Worm (Caenorhabditis elegans) whole organism, young adult: ENCODE results near the gene sup-35.

Experiments
- C17E4.6 ChIP-seq: fragments of 200-800 bp; sonication (Bioruptor generic); IDR thresholded peaks from 2 replicates; pipeline ENCODE4 v1.3.6; 2022; ENCODE audit warnings: missing genetic modification reagents, missing genetic modification characterization, missing compliant biosample characterization
- D2030.7 ChIP-seq: fragments of 200-800 bp; sonication (Bioruptor generic); IDR thresholded peaks from 2 replicates; pipeline ENCODE4 v1.3.6; 2022; ENCODE audit warnings: missing genetic modification reagents, missing genetic modification characterization, missing compliant biosample characterization
- F33H1.4 ChIP-seq: fragments of 200-800 bp; sonication (Bioruptor generic); IDR thresholded peaks from 2 replicates; pipeline ENCODE4 v1.3.6; 2022; ENCODE audit warnings: missing genetic modification reagents, missing genetic modification characterization, missing compliant biosample characterization
- F39B2.1 ChIP-seq: fragments of 200-800 bp; sonication (Bioruptor generic); IDR thresholded peaks from 2 replicates; pipeline ENCODE4 v1.3.6; 2022; ENCODE audit warnings: missing genetic modification reagents, missing genetic modification characterization, missing compliant biosample characterization
- Y53F4B.3 ChIP-seq: fragments of 200-800 bp; sonication (Bioruptor generic); IDR thresholded peaks from 2 replicates; pipeline ENCODE4 v1.3.6; 2022; ENCODE audit warnings: missing genetic modification reagents, missing genetic modification characterization, missing compliant biosample characterization
- Y53G8AR.9 ChIP-seq: fragments of 200-800 bp; sonication (Bioruptor generic); conservative IDR thresholded peaks from 2 replicates; pipeline ENCODE4 v1.3.6; 2022; ENCODE audit warnings: missing genetic modification reagents, missing genetic modification characterization, missing compliant biosample characterization
- Y56A3A.18 ChIP-seq: fragments of 200-800 bp; sonication (Bioruptor generic); IDR thresholded peaks from 2 replicates; pipeline ENCODE4 v1.3.6; 2022; ENCODE audit warnings: missing genetic modification reagents, missing genetic modification characterization, missing compliant biosample characterization
- Y67H2A.10 ChIP-seq: fragments of 200-800 bp; sonication (Bioruptor generic); conservative IDR thresholded peaks from 2 replicates; pipeline ENCODE4 v1.3.6; 2022; ENCODE audit warnings: missing genetic modification reagents, missing genetic modification characterization, missing compliant biosample characterization
- Y95B8A.8 ChIP-seq: fragments of 200-800 bp; sonication (Bioruptor generic); IDR thresholded peaks from 2 replicates; pipeline ENCODE4 v1.3.6; 2022; ENCODE audit warnings: missing genetic modification reagents, missing genetic modification characterization, missing compliant biosample characterization
- ama-1 ChIP-seq, 3 experiments: fragments of 150-350 bp in 1 of 3; sonication (generic microtip) in 2 of 3; optimal IDR thresholded peaks; 2 replicates each; lab custom pipeline; 2014 to 2018; ENCODE audit warnings: missing biosample characterization in 2 of 3, missing genetic modification characterization in 2 of 3, missing genetic modification reagents in 2 of 3
- attf-3 ChIP-seq: fragments of 200-800 bp; sonication (Bioruptor generic); conservative IDR thresholded peaks from 2 replicates; pipeline ENCODE4 v1.3.6; 2022; ENCODE audit warnings: missing genetic modification reagents, missing genetic modification characterization, missing compliant biosample characterization
- attf-6 ChIP-seq: fragments of 200-800 bp; sonication (Bioruptor generic); IDR thresholded peaks from 2 replicates; pipeline ENCODE4 v1.3.6; 2022; ENCODE audit warnings: missing genetic modification reagents, missing genetic modification characterization, missing compliant biosample characterization
- ceh-100 ChIP-seq: fragments of 200-800 bp; sonication (Bioruptor generic); IDR thresholded peaks from 2 replicates; pipeline ENCODE4 v1.3.6; 2022; ENCODE audit warnings: missing genetic modification reagents, missing genetic modification characterization, missing compliant biosample characterization
- ceh-58 ChIP-seq: fragments of 200-800 bp; sonication (Bioruptor generic); IDR thresholded peaks from 2 replicates; pipeline ENCODE4 v1.3.6; 2022; ENCODE audit warnings: missing genetic modification characterization, missing compliant biosample characterization
- ceh-91 ChIP-seq: fragments of 200-800 bp; sonication (Bioruptor generic); IDR thresholded peaks from 2 replicates; pipeline ENCODE4 v1.3.6; 2022; ENCODE audit warnings: missing genetic modification reagents, missing genetic modification characterization, missing compliant biosample characterization
- dox-1 ChIP-seq: fragments of 200-800 bp; sonication (Bioruptor generic); IDR thresholded peaks from 2 replicates; pipeline ENCODE4 v1.3.6; 2022; ENCODE audit warnings: missing genetic modification reagents, missing genetic modification characterization, missing compliant biosample characterization
- efl-1 ChIP-seq: fragments of 150-350 bp; optimal IDR thresholded peaks from 2 replicates; lab custom pipeline; 2014; ENCODE audit warnings: missing biosample characterization, missing genetic modification reagents, missing genetic modification characterization
- egl-44 ChIP-seq: fragments of 200-800 bp; sonication (Bioruptor generic); IDR thresholded peaks from 2 replicates; pipeline ENCODE4 v1.3.6; 2022; ENCODE audit warnings: missing genetic modification reagents, missing genetic modification characterization, missing compliant biosample characterization
- ekl-4 ChIP-seq: fragments of 200-800 bp; sonication (Bioruptor generic); IDR thresholded peaks from 2 replicates; pipeline ENCODE4 v1.3.6; 2022; ENCODE audit warnings: missing genetic modification reagents, missing genetic modification characterization, missing compliant biosample characterization
- hmg-1.2 ChIP-seq: fragments of 200-800 bp; sonication (Bioruptor generic); IDR thresholded peaks from 2 replicates; pipeline ENCODE4 v1.3.6; 2022; ENCODE audit warnings: missing genetic modification reagents, missing genetic modification characterization, missing compliant biosample characterization
- hmg-20 ChIP-seq: fragments of 200-800 bp; sonication (Bioruptor generic); IDR thresholded peaks from 2 replicates; pipeline ENCODE4 v1.3.6; 2022; ENCODE audit warnings: missing genetic modification reagents, missing genetic modification characterization, missing compliant biosample characterization
- hsf-1 ChIP-seq: fragments of 200-800 bp; sonication (Bioruptor generic); IDR thresholded peaks from 2 replicates; pipeline ENCODE4 v1.3.6; 2022; ENCODE audit warnings: missing genetic modification reagents, missing genetic modification characterization, missing compliant biosample characterization
- lin-26 ChIP-seq: fragments of 200-800 bp; sonication (Bioruptor generic); IDR thresholded peaks from 2 replicates; pipeline ENCODE4 v1.3.6; 2022; ENCODE audit warnings: missing genetic modification reagents, missing genetic modification characterization, missing compliant biosample characterization
- lin-54 ChIP-seq: fragments of 200-800 bp; sonication (Bioruptor generic); optimal IDR thresholded peaks from 2 replicates; lab custom pipeline; 2018; ENCODE audit warnings: mild to moderate bottlenecking, missing genetic modification characterization, missing compliant biosample characterization
- lsl-1 ChIP-seq: fragments of 200-800 bp; sonication (Bioruptor generic); optimal IDR thresholded peaks from 2 replicates; lab custom pipeline; 2018; ENCODE audit warnings: mild to moderate bottlenecking, missing genetic modification characterization, moderate library complexity, missing compliant biosample characterization
- madf-3 ChIP-seq: fragments of 200-800 bp; sonication (Bioruptor generic); IDR thresholded peaks from 2 replicates; pipeline ENCODE4 v1.3.6; 2022; ENCODE audit warnings: missing genetic modification reagents, missing genetic modification characterization, missing compliant biosample characterization
- madf-6 ChIP-seq: fragments of 200-800 bp; sonication (Bioruptor generic); IDR thresholded peaks from 2 replicates; pipeline ENCODE4 v1.3.6; 2022; ENCODE audit warnings: missing genetic modification reagents, missing genetic modification characterization, missing compliant biosample characterization
- madf-8 ChIP-seq: fragments of 200-800 bp; sonication (Bioruptor generic); conservative IDR thresholded peaks from 2 replicates; pipeline ENCODE4 v1.3.6; 2022; ENCODE audit warnings: missing genetic modification reagents, missing genetic modification characterization, missing compliant biosample characterization
- mcd-1 ChIP-seq: fragments of 200-800 bp; sonication (Bioruptor generic); IDR thresholded peaks from 2 replicates; pipeline ENCODE4 v1.3.6; 2022; ENCODE audit warnings: missing genetic modification reagents, missing genetic modification characterization, missing compliant biosample characterization
- mxl-1 ChIP-seq: sonication (generic microtip); optimal IDR thresholded peaks from 2 replicates; lab custom pipeline; 2016; ENCODE audit warnings: missing genetic modification characterization, missing compliant biosample characterization
- nfyb-1 ChIP-seq: fragments of 200-800 bp; sonication (Bioruptor generic); IDR thresholded peaks from 2 replicates; pipeline ENCODE4 v1.3.6; 2022; ENCODE audit warnings: missing genetic modification reagents, missing genetic modification characterization, missing compliant biosample characterization
- pbrm-1 ChIP-seq: fragments of 200-800 bp; sonication (Bioruptor generic); IDR thresholded peaks from 2 replicates; pipeline ENCODE4 v1.3.6; 2022; ENCODE audit warnings: missing genetic modification reagents, missing genetic modification characterization, missing compliant biosample characterization
- rcor-1 ChIP-seq: fragments of 200-800 bp; sonication (Bioruptor generic); IDR thresholded peaks from 2 replicates; pipeline ENCODE4 v1.3.6; 2022; ENCODE audit warnings: missing genetic modification reagents, missing genetic modification characterization, missing compliant biosample characterization
- snpc-1.1 ChIP-seq: sonication (generic microtip); optimal IDR thresholded peaks from 2 replicates; lab custom pipeline; 2017; ENCODE audit warnings: missing genetic modification characterization, mild to moderate bottlenecking, missing compliant biosample characterization, antibody characterized with exemption, moderate library complexity, missing genotype, missing genetic modification reagents; ENCODE audit not compliant: insufficient read depth
- snpc-3.4 ChIP-seq: sonication (generic microtip); optimal IDR thresholded peaks from 2 replicates; lab custom pipeline; 2017; ENCODE audit warnings: missing genetic modification characterization, mild to moderate bottlenecking, missing compliant biosample characterization, antibody characterized with exemption, moderate library complexity, missing genotype, missing genetic modification reagents
- snpc-4 ChIP-seq, 5 experiments: fragments of 150-350 bp in 1 of 5; sonication (generic microtip) in 4 of 5; optimal IDR thresholded peaks; 2 replicates each; lab custom pipeline; 2014 to 2018; ENCODE audit warnings: missing genetic modification characterization in 5 of 5, missing biosample characterization in 3 of 5, antibody characterized with exemption in 2 of 5, mild to moderate bottlenecking in 2 of 5, missing compliant biosample characterization in 2 of 5, missing genotype in 2 of 5, moderate library complexity in 2 of 5, missing genetic modification reagents in 1 of 5
- sptf-2 ChIP-seq: fragments of 200-800 bp; sonication (Bioruptor generic); optimal IDR thresholded peaks from 2 replicates; lab custom pipeline; 2018; ENCODE audit warnings: mild to moderate bottlenecking, missing genetic modification characterization, missing compliant biosample characterization
- tbp1 ChIP-seq: fragments of 200-800 bp; sonication (Bioruptor generic); optimal IDR thresholded peaks from 2 replicates; lab custom pipeline; 2018; ENCODE audit warnings: mild to moderate bottlenecking, missing genetic modification characterization, missing compliant biosample characterization
- xnd-1 ChIP-seq: sonication (generic microtip); optimal IDR thresholded peaks from 2 replicates; lab custom pipeline; 2016; ENCODE audit warnings: missing genotype, missing genetic modification reagents, missing genetic modification characterization, missing compliant biosample characterization
- ztf-22 ChIP-seq: fragments of 200-800 bp; sonication (Bioruptor generic); optimal IDR thresholded peaks from 2 replicates; lab custom pipeline; 2018; ENCODE audit warnings: mild to moderate bottlenecking, missing genetic modification characterization, moderate library complexity, missing compliant biosample characterization
- ztf-28 ChIP-seq: fragments of 200-800 bp; sonication (Bioruptor generic); IDR thresholded peaks from 2 replicates; pipeline ENCODE4 v1.3.6; 2022; ENCODE audit warnings: missing genetic modification reagents, missing genetic modification characterization, missing compliant biosample characterization

Gene sup-35

ce11 chrIII:11118107-11118506 is 919 bp downstream of the sup-35 start:
- peak; percentile 93 for TF ChIP-seq pbrm-1 (GFP tag; lab: Robert Waterston, UW)
- TF ChIP-seq hmg-20 (GFP tag; lab: Robert Waterston, UW): 0 out of 2 replicates have a peak, but pooled peaks have one; percentile 51
- TF ChIP-seq madf-3 (GFP tag; lab: Robert Waterston, UW): peak; percentile 76
- peak; percentile 87 for TF ChIP-seq ceh-100 (GFP tag; lab: Robert Waterston, UW)
- TF ChIP-seq ceh-91: peak; percentile 71
- peak; percentile 87 for TF ChIP-seq snpc-3.4 (tag; lab: Kevin White, UChicago)
- peak; percentile 39 for TF ChIP-seq efl-1
- peak; percentile 22 for TF ChIP-seq madf-8
- peak; percentile 83 for TF ChIP-seq rcor-1
- 0 out of 2 replicates have a peak, but pooled peaks have one; percentile 73 for TF ChIP-seq Y53G8AR.9 (GFP tag; lab: Robert Waterston, UW)
- peak; percentile 61 for TF ChIP-seq dox-1 (GFP tag; lab: Robert Waterston, UW)
- TF ChIP-seq F39B2.1 (GFP tag; lab: Robert Waterston, UW): peak; percentile 56; the same call in 1 of the 2 replicates
- peak; percentile 72 for TF ChIP-seq mcd-1 (GFP tag; lab: Robert Waterston, UW)
- peak; percentile 41 for TF ChIP-seq xnd-1
- TF ChIP-seq D2030.7 (GFP tag; lab: Robert Waterston, UW): peak; percentile 98
- TF ChIP-seq Y95B8A.8 (GFP tag; lab: Robert Waterston, UW): peak; percentile 80; the same call in 1 of the 2 replicates
- TF ChIP-seq tbp1: peak; percentile 41
- TF ChIP-seq nfyb-1 (GFP tag; lab: Robert Waterston, UW): peak; percentile 71
- peak; percentile 76; the same call in 1 of the 2 replicates for TF ChIP-seq ekl-4 (GFP tag; lab: Robert Waterston, UW)
- TF ChIP-seq Y53F4B.3 (GFP tag; lab: Robert Waterston, UW): 0 out of 2 replicates have a peak, but pooled peaks have one; percentile 19
- 0 out of 2 replicates have a peak, but pooled peaks have one; percentile 6 for TF ChIP-seq ztf-28 (GFP tag; lab: Robert Waterston, UW)
- peak; percentile 74 for TF ChIP-seq hmg-1.2
- TF ChIP-seq lsl-1 (GFP tag; lab: Kevin White, UChicago): peak; percentile 53
- peak; percentile 89 for TF ChIP-seq snpc-4 (GFP tag; optimal IDR thresholded peaks at IDR 0.05; lab: Kevin White, UChicago)
- TF ChIP-seq snpc-4 (tag; optimal IDR thresholded peaks at IDR 0.05; lab: Kevin White, UChicago): peak; percentile 78 to 97 (median 94)
- TF ChIP-seq snpc-1.1 (tag; lab: Kevin White, UChicago): peak; percentile 91
- peak; percentile 74; the same call in 1 of the 2 replicates for TF ChIP-seq hsf-1 (GFP tag; lab: Robert Waterston, UW)
- TF ChIP-seq ceh-58 (GFP tag; lab: Robert Waterston, UW): 0 out of 2 replicates have a peak, but pooled peaks have one; percentile 21
- TF ChIP-seq lin-26 (GFP tag; lab: Robert Waterston, UW): peak; percentile 49; the same call in 1 of the 2 replicates
- peak; percentile 92 for TF ChIP-seq attf-6
- 0 out of 2 replicates have a peak, but pooled peaks have one; percentile 11 for TF ChIP-seq attf-3
- TF ChIP-seq madf-6 (GFP tag; lab: Robert Waterston, UW): peak; percentile 86
- peak; percentile 51 for TF ChIP-seq lin-54 (GFP tag; lab: Kevin White, UChicago)
- 0 out of 2 replicates have a peak, but pooled peaks have one; percentile 35 for TF ChIP-seq C17E4.6 (GFP tag; lab: Robert Waterston, UW)
- peak; percentile 53 for TF ChIP-seq F33H1.4 (GFP tag; lab: Robert Waterston, UW)
- 0 out of 2 replicates have a peak, but pooled peaks have one; percentile 56 for TF ChIP-seq Y56A3A.18 (GFP tag; lab: Robert Waterston, UW)

ce11 chrIII:11115956-11116355 is 3.1 kb downstream of the sup-35 start:
- no peak for TF ChIP-seq egl-44 (GFP tag; lab: Robert Waterston, UW)
- TF ChIP-seq ama-1 (optimal IDR thresholded peaks at IDR 0.05; lab: Kevin White, UChicago): no peak
- no peak for TF ChIP-seq ama-1 (GFP tag; optimal IDR thresholded peaks at IDR 0.05; lab: Kevin White, UChicago)
- no peak for TF ChIP-seq mxl-1 (tag; lab: Kevin White, UChicago)
- no peak for TF ChIP-seq sptf-2 (GFP tag; lab: Kevin White, UChicago)
- TF ChIP-seq Y67H2A.10 (GFP tag; lab: Robert Waterston, UW): no peak
- no peak for TF ChIP-seq ztf-22 (GFP tag; lab: Kevin White, UChicago)
- TF ChIP-seq ztf-28 (GFP tag; lab: Robert Waterston, UW): no peak
